Fruit fly (Drosophila melanogaster): ENCODE results near the gene CG6013.

The CG6013 gene

DNA sequence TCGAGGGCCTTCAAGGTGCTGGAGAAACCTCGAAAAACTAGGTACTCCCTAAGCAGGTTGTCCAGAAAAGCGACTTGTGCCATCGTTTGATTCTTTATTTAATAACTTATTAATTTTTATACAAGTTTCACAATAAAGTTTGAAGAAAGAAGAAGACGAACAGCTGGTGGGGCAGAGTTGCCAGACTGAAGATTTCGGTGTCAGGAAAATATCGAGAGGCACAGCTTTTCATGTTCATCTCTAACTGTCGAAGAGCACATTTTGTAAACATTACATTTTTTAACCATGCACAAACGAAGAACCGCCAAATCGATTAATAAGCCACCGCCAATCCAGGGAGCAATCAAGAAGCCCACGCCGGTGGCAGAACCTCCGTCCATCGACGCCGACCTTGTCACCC lies 7.4 kb upstream of the CG6013 start, which contains the start of the genes CG6005 and CG14286 (continued):
- TF ChIP-seq CG2129 (GFP tag; IDR thresholded peaks at IDR 0.05; ENCODE audit: partially characterized antibody): peak; percentile 42; the same call in 1 of the 2 replicates
- peak; percentile 59 for TF ChIP-seq sug (tag; optimal IDR thresholded peaks at IDR 0.05)
- TF ChIP-seq peb (GFP tag; IDR thresholded peaks at IDR 0.05): peak; percentile 39; the same call in 1 of the 2 replicates
- TF ChIP-seq Hmr (GFP tag; optimal IDR thresholded peaks at IDR 0.05): peak; percentile 44
- TF ChIP-seq CG18262 (tag; optimal IDR thresholded peaks at IDR 0.05): peak; percentile 14
- TF ChIP-seq Lim3 (GFP tag; IDR thresholded peaks at IDR 0.05): no peak
- peak; percentile 73 for TF ChIP-seq tgo (GFP tag; IDR thresholded peaks at IDR 0.05)
- TF ChIP-seq CG13287 (GFP tag; IDR thresholded peaks at IDR 0.05; ENCODE audit: partially characterized antibody): peak; percentile 88
- TF ChIP-seq CG1792 (GFP tag; optimal IDR thresholded peaks at IDR 0.05): no peak
- TF ChIP-seq CG7928 (GFP tag; optimal IDR thresholded peaks at IDR 0.05): no peak
- TF ChIP-seq abd-A (tag; optimal IDR thresholded peaks at IDR 0.05): no peak
- peak; percentile 53 for TF ChIP-seq CG14667 (GFP tag; IDR thresholded peaks at IDR 0.05)
- TF ChIP-seq ro (GFP tag; IDR thresholded peaks at IDR 0.05): peak; percentile 57; the same call in 1 of the 2 replicates
- TF ChIP-seq Sox102F (GFP tag; optimal IDR thresholded peaks at IDR 0.05): peak; percentile 37
- no peak for TF ChIP-seq dan (GFP tag; IDR thresholded peaks at IDR 0.05)
- TF ChIP-seq jing (GFP tag; optimal IDR thresholded peaks at IDR 0.05): no peak
- TF ChIP-seq usp (GFP tag; optimal IDR thresholded peaks at IDR 0.05): no peak
- peak; percentile 52 for TF ChIP-seq Drgx (GFP tag; IDR thresholded peaks at IDR 0.05)
- no peak for TF ChIP-seq phol (tag; optimal IDR thresholded peaks at IDR 0.05)
- TF ChIP-seq CG1832 (GFP tag; optimal IDR thresholded peaks at IDR 0.05): no peak
- no peak for TF ChIP-seq CG4820 (GFP tag; optimal IDR thresholded peaks at IDR 0.05)
- TF ChIP-seq CG2875 (GFP tag; optimal IDR thresholded peaks at IDR 0.05): no peak
- no peak for TF ChIP-seq tll (GFP tag; optimal IDR thresholded peaks at IDR 0.05)
- TF ChIP-seq CG11504 (tag; optimal IDR thresholded peaks at IDR 0.05): peak; percentile 46
- TF ChIP-seq crp (GFP tag; optimal IDR thresholded peaks at IDR 0.05): peak; percentile 74 to 97
- TF ChIP-seq fd3F (GFP tag; optimal IDR thresholded peaks at IDR 0.05): peak; percentile 35
- TF ChIP-seq shn (GFP tag; optimal IDR thresholded peaks at IDR 0.05): peak; percentile 43
- TF ChIP-seq CG17912 (GFP tag; optimal IDR thresholded peaks at IDR 0.05): peak; percentile 30
- TF ChIP-seq Jarid2 (GFP tag; optimal IDR thresholded peaks at IDR 0.05): no peak
- no peak for TF ChIP-seq CG30020 (tag; optimal IDR thresholded peaks at IDR 0.05)
- peak; percentile 19 for TF ChIP-seq slp2 (GFP tag; optimal IDR thresholded peaks at IDR 0.05)
- peak; percentile 82 for TF ChIP-seq ftz-f1 (GFP tag; optimal IDR thresholded peaks at IDR 0.05)
- peak; percentile 19 to 72 for TF ChIP-seq Hr51 (GFP tag; optimal IDR thresholded peaks at IDR 0.05)
- peak; percentile 2 for TF ChIP-seq CG9876 (GFP tag; optimal IDR thresholded peaks at IDR 0.05)
- TF ChIP-seq otp (GFP tag; IDR thresholded peaks at IDR 0.05): peak; percentile 69
- peak; percentile 23 for TF ChIP-seq CG10267 (tag; optimal IDR thresholded peaks at IDR 0.05)
- no peak for TF ChIP-seq tio (GFP tag; optimal IDR thresholded peaks at IDR 0.05)
- TF ChIP-seq Nf-YB (GFP tag; optimal IDR thresholded peaks at IDR 0.05): no peak
- TF ChIP-seq CG14710 (tag; optimal IDR thresholded peaks at IDR 0.05): peak; percentile 37
- peak; percentile 64 for TF ChIP-seq Dad (GFP tag; optimal IDR thresholded peaks at IDR 0.05)
- TF ChIP-seq Rx (GFP tag; IDR thresholded peaks at IDR 0.05): peak; percentile 61
- TF ChIP-seq Dll (GFP tag; IDR thresholded peaks at IDR 0.05; ENCODE audit: partially characterized antibody): peak; percentile 77
- peak; percentile 40 for TF ChIP-seq CG18011 (GFP tag; optimal IDR thresholded peaks at IDR 0.05)
- no peak for TF ChIP-seq CG11696 (GFP tag; IDR thresholded peaks at IDR 0.05)
- TF ChIP-seq CG10274 (GFP tag; optimal IDR thresholded peaks at IDR 0.05): no peak
- TF ChIP-seq CG16779 (GFP tag; IDR thresholded peaks at IDR 0.05): peak; percentile 79
- TF ChIP-seq CG11560 (tag; IDR thresholded peaks at IDR 0.05): no peak
- peak; percentile 33 for TF ChIP-seq trem (tag; optimal IDR thresholded peaks at IDR 0.05)
- TF ChIP-seq CG11247 (GFP tag; IDR thresholded peaks at IDR 0.05): peak; percentile 62; the same call in 1 of the 2 replicates
- peak; percentile 13 for TF ChIP-seq CTCF (GFP tag; optimal IDR thresholded peaks at IDR 0.05)
- TF ChIP-seq trh (GFP tag; optimal IDR thresholded peaks at IDR 0.05): no peak

Measured in whole organism, embryonic.